Worm (Caenorhabditis elegans) whole organism, mixed stage, embryonic: ENCODE results near the gene rpl-16.

Experiments used
- M03D4.4 ChIP-seq: sonication (generic microtip); optimal IDR thresholded peaks from 2 replicates; lab custom pipeline; 2017; ENCODE audit warnings: mild to moderate bottlenecking, missing genetic modification characterization, missing compliant biosample characterization
- bed-3 ChIP-seq: fragments of 200-800 bp; sonication (Bioruptor generic); optimal IDR thresholded peaks from 3 replicates; lab custom pipeline; 2018; ENCODE audit warnings: mild to moderate bottlenecking, missing genetic modification characterization, moderate library complexity, missing compliant biosample characterization
- blmp-1 ChIP-seq: fragments of 150-350 bp; optimal IDR thresholded peaks from 2 replicates; lab custom pipeline; 2014; ENCODE audit warnings: missing biosample characterization, missing genetic modification characterization
- ceh-39 ChIP-seq: fragments of 150-350 bp; optimal IDR thresholded peaks from 2 replicates; lab custom pipeline; 2014; ENCODE audit warnings: missing biosample characterization, missing genetic modification characterization
- ceh-43 ChIP-seq: fragments of 200-800 bp; sonication (Bioruptor generic); optimal IDR thresholded peaks from 2 replicates; lab custom pipeline; 2018; ENCODE audit warnings: mild to moderate bottlenecking, missing genetic modification characterization, moderate library complexity, missing compliant biosample characterization
- ceh-83 ChIP-seq: fragments of 200-800 bp; sonication (Bioruptor generic); optimal IDR thresholded peaks from 2 replicates; lab custom pipeline; 2018; ENCODE audit warnings: mild to moderate bottlenecking, missing genetic modification characterization, missing compliant biosample characterization
- ces-1 ChIP-seq: fragments of 150-350 bp; optimal IDR thresholded peaks from 2 replicates; lab custom pipeline; 2014; ENCODE audit warnings: missing biosample characterization, missing genetic modification reagents, missing genetic modification characterization
- cnd-1 ChIP-seq: fragments of 200-800 bp; sonication (Bioruptor generic); optimal IDR thresholded peaks from 2 replicates; lab custom pipeline; 2018; ENCODE audit warnings: mild to moderate bottlenecking, missing genetic modification characterization, missing compliant biosample characterization
- drap-1 ChIP-seq: fragments of 200-800 bp; sonication (Bioruptor generic); optimal IDR thresholded peaks from 3 replicates; lab custom pipeline; 2018; ENCODE audit warnings: mild to moderate bottlenecking, missing genetic modification characterization, missing compliant biosample characterization
- elt-1 ChIP-seq: sonication (generic microtip); optimal IDR thresholded peaks from 2 replicates; lab custom pipeline; 2017; ENCODE audit warnings: missing genetic modification characterization, mild to moderate bottlenecking, missing compliant biosample characterization, antibody characterized with exemption, moderate library complexity, borderline replicate concordance; ENCODE audit not compliant: insufficient read depth
- flh-1 ChIP-seq: fragments of 200-800 bp; sonication (Bioruptor generic); optimal IDR thresholded peaks from 2 replicates; lab custom pipeline; 2018; ENCODE audit warnings: mild to moderate bottlenecking, missing genetic modification characterization, moderate library complexity, missing compliant biosample characterization
- ham-2 ChIP-seq: fragments of 200-800 bp; sonication (Bioruptor generic); optimal IDR thresholded peaks from 2 replicates; lab custom pipeline; 2018; ENCODE audit warnings: mild to moderate bottlenecking, missing genetic modification characterization, missing compliant biosample characterization
- hlh-1 ChIP-seq: fragments of 150-350 bp; optimal IDR thresholded peaks from 2 replicates; lab custom pipeline; 2014; ENCODE audit warnings: missing biosample characterization, missing genetic modification reagents, missing genetic modification characterization
- lin-13 ChIP-seq: fragments of 150-350 bp; optimal IDR thresholded peaks from 2 replicates; lab custom pipeline; 2014; ENCODE audit warnings: missing biosample characterization, missing genetic modification characterization
- lin-32 ChIP-seq: fragments of 200-800 bp; sonication (Bioruptor generic); optimal IDR thresholded peaks from 2 replicates; lab custom pipeline; 2018; ENCODE audit warnings: mild to moderate bottlenecking, missing genetic modification characterization, missing compliant biosample characterization
- lsy-2 ChIP-seq: fragments of 150-350 bp; optimal IDR thresholded peaks from 2 replicates; lab custom pipeline; 2014; ENCODE audit warnings: missing biosample characterization, missing genetic modification characterization
- mab-5 ChIP-seq: fragments of 150-350 bp; optimal IDR thresholded peaks from 2 replicates; lab custom pipeline; 2014; ENCODE audit warnings: missing biosample characterization, missing genetic modification characterization
- mep-1 ChIP-seq: fragments of 150-350 bp; optimal IDR thresholded peaks from 2 replicates; lab custom pipeline; 2017; ENCODE audit warnings: missing biosample characterization, missing genetic modification reagents, missing genetic modification characterization, inconsistent platforms
- mls-2 ChIP-seq: sonication (generic microtip); optimal IDR thresholded peaks from 2 replicates; lab custom pipeline; 2016; ENCODE audit warnings: mild to moderate bottlenecking, missing genetic modification characterization, moderate library complexity, missing compliant biosample characterization
- nhr-2 ChIP-seq: fragments of 150-350 bp; optimal IDR thresholded peaks from 2 replicates; lab custom pipeline; 2014; ENCODE audit warnings: missing biosample characterization, missing genetic modification characterization
- nhr-237 ChIP-seq: fragments of 150-350 bp; optimal IDR thresholded peaks from 2 replicates; lab custom pipeline; 2014; ENCODE audit warnings: missing biosample characterization, missing genetic modification characterization
- pha-4 ChIP-seq: fragments of 150-350 bp; optimal IDR thresholded peaks from 2 replicates; lab custom pipeline; 2018; ENCODE audit warnings: missing biosample characterization, missing genetic modification reagents, missing genetic modification characterization
- sem-2 ChIP-seq: fragments of 200-800 bp; sonication (Bioruptor generic); optimal IDR thresholded peaks from 2 replicates; lab custom pipeline; 2018; ENCODE audit warnings: mild to moderate bottlenecking, missing genetic modification characterization, missing compliant biosample characterization
- snpc-4 ChIP-seq: fragments of 150-350 bp; optimal IDR thresholded peaks from 2 replicates; lab custom pipeline; 2014; ENCODE audit warnings: missing biosample characterization, missing genetic modification characterization
- sptf-1 ChIP-seq: sonication (generic microtip); optimal IDR thresholded peaks from 2 replicates; lab custom pipeline; 2017; ENCODE audit warnings: mild to moderate bottlenecking, missing genetic modification characterization, moderate library complexity, missing compliant biosample characterization
- tbx-8 ChIP-seq: fragments of 200-800 bp; sonication (Bioruptor generic); optimal IDR thresholded peaks from 2 replicates; lab custom pipeline; 2018; ENCODE audit warnings: mild to moderate bottlenecking, missing genetic modification characterization, moderate library complexity, missing compliant biosample characterization
- unc-120 ChIP-seq: sonication (generic microtip); optimal IDR thresholded peaks from 2 replicates; lab custom pipeline; 2017; ENCODE audit warnings: missing genetic modification characterization, missing compliant biosample characterization; ENCODE audit not compliant: poor library complexity, severe bottlenecking
- unc-39 ChIP-seq: fragments of 150-350 bp; optimal IDR thresholded peaks from 2 replicates; lab custom pipeline; 2014; ENCODE audit warnings: missing biosample characterization, missing genetic modification characterization
- unc-62 ChIP-seq: fragments of 150-350 bp; optimal IDR thresholded peaks from 2 replicates; lab custom pipeline; 2014; ENCODE audit warnings: missing biosample characterization, missing genetic modification reagents, missing genetic modification characterization
- zip-8 ChIP-seq: fragments of 150-350 bp; optimal IDR thresholded peaks from 2 replicates; lab custom pipeline; 2014; ENCODE audit warnings: missing biosample characterization, missing genetic modification characterization
- ztf-11 ChIP-seq: fragments of 150-350 bp; optimal IDR thresholded peaks from 2 replicates; lab custom pipeline; 2014; ENCODE audit warnings: missing biosample characterization, missing genetic modification characterization

rpl-16 gene

ce11 chrIII:3502215-3502838 lies 1.1 kb downstream of the rpl-16 start, which contains the start of gene M01F1.8:
M01F1.8 (minus strand) TSS chrIII:3502549.
- TF ChIP-seq zip-8 (tag; lab: Kevin White, UChicago): no peak
- no peak for TF ChIP-seq flh-1 (GFP tag; lab: Kevin White, UChicago)
- no peak for TF ChIP-seq sptf-1
- TF ChIP-seq ztf-11 (tag; lab: Kevin White, UChicago): no peak
- no peak for TF ChIP-seq ham-2
- TF ChIP-seq pha-4 (tag; lab: Kevin White, UChicago): no peak
- TF ChIP-seq bed-3: no peak
- no peak for TF ChIP-seq unc-120 (tag; lab: Kevin White, UChicago)
- no peak for TF ChIP-seq unc-39 (tag; lab: Kevin White, UChicago)

DNA sequence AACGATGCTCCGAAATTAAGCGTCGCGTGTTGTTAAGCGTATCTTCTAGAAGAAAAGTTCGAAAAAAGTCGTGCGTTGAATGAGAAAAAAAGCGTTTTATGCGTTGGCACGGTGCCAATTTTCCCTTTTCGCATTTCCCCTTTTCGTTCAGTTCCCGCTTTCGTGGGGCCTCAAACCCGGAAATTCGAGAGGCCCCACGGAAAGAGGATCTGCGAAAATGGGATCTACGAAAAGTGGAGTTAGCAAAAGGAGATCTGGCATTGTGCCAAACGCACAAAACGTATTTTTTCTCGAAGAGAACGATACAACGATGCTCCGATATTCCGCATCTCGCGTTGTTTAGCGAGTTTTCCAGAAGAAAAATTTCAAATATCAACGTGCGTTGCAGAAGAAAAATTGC lies 3.6 kb downstream of the rpl-16 start:
- TF ChIP-seq snpc-4: no peak
- TF ChIP-seq ceh-39 (tag; lab: Kevin White, UChicago): no peak
- TF ChIP-seq unc-62: no peak
- peak; percentile 29 for TF ChIP-seq lin-13 (tag; lab: Kevin White, UChicago)
- TF ChIP-seq drap-1 (GFP tag; lab: Kevin White, UChicago): peak; percentile 95
- no peak for TF ChIP-seq pha-4 (tag; lab: Kevin White, UChicago)
- TF ChIP-seq cnd-1: peak; percentile 98
- TF ChIP-seq ham-2: peak; percentile 85
- peak; percentile 92 for TF ChIP-seq M03D4.4 (tag; lab: Kevin White, UChicago)
- no peak for TF ChIP-seq blmp-1
- no peak for TF ChIP-seq mab-5 (tag; lab: Kevin White, UChicago)
- no peak for TF ChIP-seq zip-8 (tag; lab: Kevin White, UChicago)
- peak; percentile 91 for TF ChIP-seq sem-2 (GFP tag; lab: Kevin White, UChicago)
- peak; percentile 46 for TF ChIP-seq ces-1 (GFP tag; lab: Kevin White, UChicago)
- TF ChIP-seq bed-3: peak; percentile 94
- TF ChIP-seq flh-1 (GFP tag; lab: Kevin White, UChicago): peak; percentile 69
- TF ChIP-seq mls-2: peak; percentile 98
- no peak for TF ChIP-seq hlh-1
- TF ChIP-seq elt-1 (tag; lab: Kevin White, UChicago): no peak
- TF ChIP-seq mep-1 (tag; lab: Kevin White, UChicago): peak; percentile 62
- peak; percentile 97 for TF ChIP-seq lin-32
- TF ChIP-seq ceh-43 (GFP tag; lab: Kevin White, UChicago): peak; percentile 81
- TF ChIP-seq sptf-1: peak; percentile 97
- TF ChIP-seq lsy-2 (tag; lab: Kevin White, UChicago): no peak
- TF ChIP-seq nhr-237 (tag; lab: Kevin White, UChicago): no peak
- TF ChIP-seq unc-120 (tag; lab: Kevin White, UChicago): peak; percentile 71
- TF ChIP-seq ceh-83 (GFP tag; lab: Kevin White, UChicago): peak; percentile 96
- TF ChIP-seq tbx-8 (GFP tag; lab: Kevin White, UChicago): peak; percentile 100
- no peak for TF ChIP-seq nhr-2 (tag; lab: Kevin White, UChicago)

DNA sequence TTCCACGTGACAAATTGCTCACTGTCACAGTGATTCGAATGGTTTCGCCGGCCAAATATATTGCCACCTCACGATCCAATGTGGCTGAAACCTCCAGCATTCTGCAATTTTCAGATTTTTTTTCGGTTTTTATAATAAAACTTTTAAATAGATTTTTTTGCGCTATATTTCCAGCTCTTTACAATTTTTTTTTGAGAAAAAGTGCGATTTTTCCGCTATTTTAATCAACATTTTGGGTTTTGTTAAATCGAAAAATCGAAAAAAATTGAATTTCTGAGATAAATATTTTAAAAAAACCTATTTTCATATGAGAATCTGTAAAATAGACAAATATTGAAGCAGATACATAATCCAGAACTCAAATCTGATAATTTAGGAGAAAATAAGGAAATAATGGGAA lies 4.4 kb downstream of the rpl-16 start, which contains the start of gene M01F1.9:
Gene M01F1.9, minus strand, starts transcription at position 101 of the 400 bp plus-strand sequence.
- TF ChIP-seq pha-4 (tag; lab: Kevin White, UChicago): no peak
- no peak for TF ChIP-seq mls-2
- TF ChIP-seq hlh-1: no peak
- TF ChIP-seq ceh-83 (GFP tag; lab: Kevin White, UChicago): no peak
- TF ChIP-seq, all 35 proteins: peak for 0

ce11 chrIII:3493138-3493537 lies 10.3 kb downstream of the rpl-16 start, which contains the start of gene gly-14:
gly-14 (minus strand) TSS chrIII:3493238.
- TF ChIP-seq blmp-1 (no peak), ceh-43 (GFP tag; lab: Kevin White, UChicago) (no peak), flh-1 (GFP tag; lab: Kevin White, UChicago) (no peak), mls-2 (no peak), ztf-11 (tag; lab: Kevin White, UChicago) (no peak), sem-2 (GFP tag; lab: Kevin White, UChicago) (no peak), unc-120 (tag; lab: Kevin White, UChicago) (no peak), tbx-8 (GFP tag; lab: Kevin White, UChicago) (no peak), mab-5 (tag; lab: Kevin White, UChicago) (no peak), bed-3 (no peak), mep-1 (tag; lab: Kevin White, UChicago) (no peak), pha-4 (tag; lab: Kevin White, UChicago) (no peak), M03D4.4 (tag; lab: Kevin White, UChicago) (no peak), unc-39 (tag; lab: Kevin White, UChicago) (no peak), elt-1 (tag; lab: Kevin White, UChicago) (no peak), zip-8 (tag; lab: Kevin White, UChicago) (no peak)
